Fruit fly (Drosophila melanogaster): ENCODE results near the gene CG15312.

The CG15312 gene

dm6 chrX:10021809-10022208 is 48.9 kb downstream of the CG15312 start (continued):
- TF ChIP-seq Gug (GFP tag; IDR thresholded peaks at IDR 0.05), result no peak
- TF ChIP-seq CG6792 (GFP tag; optimal IDR thresholded peaks at IDR 0.05), result no peak
- no peak for TF ChIP-seq pdm3 (GFP tag; optimal IDR thresholded peaks at IDR 0.05)
- peak; percentile 48 for TF ChIP-seq net (GFP tag; optimal IDR thresholded peaks at IDR 0.05)
- peak; percentile 34 for TF ChIP-seq Met (GFP tag; optimal IDR thresholded peaks at IDR 0.05)
- TF ChIP-seq CG8319 (GFP tag; optimal IDR thresholded peaks at IDR 0.05), result no peak
- no peak for TF ChIP-seq vri (GFP tag; optimal IDR thresholded peaks at IDR 0.05)
- no peak for TF ChIP-seq esn (GFP tag; optimal IDR thresholded peaks at IDR 0.05)
- peak; percentile 45 for TF ChIP-seq CG9139 (GFP tag; optimal IDR thresholded peaks at IDR 0.05)
- peak; percentile 38 for TF ChIP-seq CG34406 (GFP tag; optimal IDR thresholded peaks at IDR 0.05)
- TF ChIP-seq cyc (GFP tag; optimal IDR thresholded peaks at IDR 0.05), result no peak
- TF ChIP-seq CG10631 (GFP tag; optimal IDR thresholded peaks at IDR 0.05), result no peak
- no peak for TF ChIP-seq salr (GFP tag; optimal IDR thresholded peaks at IDR 0.05)
- TF ChIP-seq CG6808 (GFP tag; optimal IDR thresholded peaks at IDR 0.05), result peak; percentile 38
- TF ChIP-seq CG3032 (tag; optimal IDR thresholded peaks at IDR 0.05), result no peak

- TF ChIP-seq CG11902 (GFP tag; optimal IDR thresholded peaks at IDR 0.05) (no peak), vri (GFP tag; optimal IDR thresholded peaks at IDR 0.05) (no peak), Sox15 (GFP tag; optimal IDR thresholded peaks at IDR 0.05) (no peak), Hr39 (GFP tag; optimal IDR thresholded peaks at IDR 0.05) (no peak), CG8119 (GFP tag; IDR thresholded peaks at IDR 0.05) (no peak), Hr38 (GFP tag; optimal IDR thresholded peaks at IDR 0.05) (no peak), esn (GFP tag; optimal IDR thresholded peaks at IDR 0.05) (no peak), CG8319 (GFP tag; optimal IDR thresholded peaks at IDR 0.05) (no peak), Lpt (GFP tag; optimal IDR thresholded peaks at IDR 0.05) (no peak), CG4318 (GFP tag; optimal IDR thresholded peaks at IDR 0.05) (no peak), Eip93F (GFP tag; optimal IDR thresholded peaks at IDR 0.05) (no peak), fkh (GFP tag; optimal IDR thresholded peaks at IDR 0.05) (no peak), cyc (GFP tag; optimal IDR thresholded peaks at IDR 0.05) (no peak), CG6276 (GFP tag; optimal IDR thresholded peaks at IDR 0.05) (no peak), achi (GFP tag; optimal IDR thresholded peaks at IDR 0.05) (no peak), CG11762 (GFP tag; optimal IDR thresholded peaks at IDR 0.05; ENCODE audit: insufficient read depth) (no peak), CG3032 (tag; optimal IDR thresholded peaks at IDR 0.05) (no peak), CG3919 (GFP tag; optimal IDR thresholded peaks at IDR 0.05) (no peak)
These were observed 49.8 kb downstream of the CG15312 start for dm6 chrX:10020857-10021256.

- TF ChIP-seq CG6854 (GFP tag; optimal IDR thresholded peaks at IDR 0.05), result no peak
- TF ChIP-seq CG32006 (GFP tag; optimal IDR thresholded peaks at IDR 0.05), result no peak
- TF ChIP-seq Sox14 (GFP tag; optimal IDR thresholded peaks at IDR 0.05), result no peak
- no peak for TF ChIP-seq Eip93F (GFP tag; optimal IDR thresholded peaks at IDR 0.05)
- 0 out of 3 replicates have a peak, but pooled peaks have one; percentile 41 for TF ChIP-seq CG8119 (GFP tag; IDR thresholded peaks at IDR 0.05)
- TF ChIP-seq OdsH (GFP tag; optimal IDR thresholded peaks at IDR 0.05), result no peak
- TF ChIP-seq eg (GFP tag; IDR thresholded peaks at IDR 0.05), result peak; percentile 61
- TF ChIP-seq fd85E (GFP tag; optimal IDR thresholded peaks at IDR 0.05), result no peak
- TF ChIP-seq CG10631 (GFP tag; optimal IDR thresholded peaks at IDR 0.05), result no peak
- TF ChIP-seq Hr4 (GFP tag; optimal IDR thresholded peaks at IDR 0.05), result no peak
- no peak for TF ChIP-seq CG6276 (GFP tag; optimal IDR thresholded peaks at IDR 0.05)
- TF ChIP-seq Hr39 (GFP tag; optimal IDR thresholded peaks at IDR 0.05), result no peak
- TF ChIP-seq CG15336 (GFP tag; IDR thresholded peaks at IDR 0.05), result peak; percentile 11; the same call in 1 of the 2 replicates
- TF ChIP-seq ss (GFP tag; optimal IDR thresholded peaks at IDR 0.05), result no peak
- no peak for TF ChIP-seq CG4318 (GFP tag; optimal IDR thresholded peaks at IDR 0.05)
- TF ChIP-seq CG7368 (GFP tag; optimal IDR thresholded peaks at IDR 0.05), result no peak
- TF ChIP-seq Eip78C (GFP tag), result peak; percentile 61
- peak; percentile 14 for TF ChIP-seq CG3919 (GFP tag; optimal IDR thresholded peaks at IDR 0.05)
- TF ChIP-seq CG11294 (GFP tag; IDR thresholded peaks at IDR 0.05), result no peak
- no peak for TF ChIP-seq CG8319 (GFP tag; optimal IDR thresholded peaks at IDR 0.05)
- TF ChIP-seq Gug (GFP tag; IDR thresholded peaks at IDR 0.05), result no peak
- TF ChIP-seq CG31627 (GFP tag; optimal IDR thresholded peaks at IDR 0.05), result no peak
- TF ChIP-seq net (GFP tag; optimal IDR thresholded peaks at IDR 0.05), result no peak
- no peak for TF ChIP-seq CG3032 (tag; optimal IDR thresholded peaks at IDR 0.05)
- TF ChIP-seq CG10669 (GFP tag; optimal IDR thresholded peaks at IDR 0.05), result no peak
- TF ChIP-seq cyc (GFP tag; optimal IDR thresholded peaks at IDR 0.05), result no peak
- no peak for TF ChIP-seq CG1621 (tag; optimal IDR thresholded peaks at IDR 0.05)
- no peak for TF ChIP-seq CG8632 (GFP tag; optimal IDR thresholded peaks at IDR 0.05)
- no peak for TF ChIP-seq CG9139 (GFP tag; optimal IDR thresholded peaks at IDR 0.05)
These were observed 53.9 kb downstream of the CG15312 start, which contains the start of gene Cht6 for dm6 chrX:10016724-10017123. TSS of gene Cht6 (plus strand) at chrX:10016845.
